Fruit fly (Drosophila melanogaster) whole organism, prepupa: Measurements from ENCODE around the gene rec.
A peak's percentile ranks its signal among the peaks of the same experiment; 100 is the strongest.

Experiments
- Blimp-1 ChIP-seq: fragments of 200-800 bp; sonication (Bioruptor generic); optimal IDR thresholded peaks from 3 replicates; lab custom pipeline; 2017; ENCODE audit warnings: missing biosample characterization, missing genetic modification characterization, mild to moderate bottlenecking, moderate library complexity, missing genetic modification reagents
- CG11294 ChIP-seq: fragments of 200-800 bp; sonication (Bioruptor generic); IDR thresholded peaks from 2 replicates; pipeline ENCODE4 v1.3.6; 2022; ENCODE audit warnings: missing biosample characterization, missing genetic modification characterization
- CG15336 ChIP-seq: fragments of 200-800 bp; sonication (Bioruptor generic); IDR thresholded peaks from 2 replicates; pipeline ENCODE4 v1.3.6; 2022; ENCODE audit warnings: missing biosample characterization, missing genetic modification characterization
- CG1621 ChIP-seq: fragments of 200-800 bp; sonication (Bioruptor generic); optimal IDR thresholded peaks from 3 replicates; lab custom pipeline; 2018; ENCODE audit warnings: missing biosample characterization, mild to moderate bottlenecking, missing genetic modification characterization
- CG3032 ChIP-seq: fragments of 200-800 bp; optimal IDR thresholded peaks from 2 replicates; lab custom pipeline; 2019; ENCODE audit warnings: missing biosample characterization, mild to moderate bottlenecking, missing genetic modification characterization, moderate library complexity
- CG31627 ChIP-seq: fragments of 200-800 bp; sonication (Bioruptor generic); optimal IDR thresholded peaks from 3 replicates; lab custom pipeline; 2016; ENCODE audit warnings: missing biosample characterization, missing genetic modification characterization
- CG32006 ChIP-seq: fragments of 200-800 bp; sonication (Bioruptor generic); optimal IDR thresholded peaks from 3 replicates; lab custom pipeline; 2017; ENCODE audit warnings: missing biosample characterization, mild to moderate bottlenecking, missing genetic modification characterization
- CG34406 ChIP-seq: fragments of 200-800 bp; sonication (Bioruptor generic); optimal IDR thresholded peaks from 3 replicates; lab custom pipeline; 2016; ENCODE audit warnings: missing biosample characterization, missing genetic modification characterization
- CG3919 ChIP-seq: fragments of 200-800 bp; sonication (Bioruptor generic); optimal IDR thresholded peaks from 3 replicates; lab custom pipeline; 2016; ENCODE audit warnings: missing biosample characterization, missing genetic modification characterization
- CG4318 ChIP-seq: fragments of 200-800 bp; sonication (Bioruptor generic); optimal IDR thresholded peaks from 3 replicates; lab custom pipeline; 2017; ENCODE audit warnings: missing biosample characterization, mild to moderate bottlenecking, missing genetic modification characterization
- CG6276 ChIP-seq: fragments of 200-800 bp; sonication (Bioruptor generic); optimal IDR thresholded peaks from 2 replicates; lab custom pipeline; 2017; ENCODE audit warnings: missing biosample characterization, mild to moderate bottlenecking, missing genetic modification characterization
- CG6792 ChIP-seq: fragments of 200-800 bp; sonication (Bioruptor generic); optimal IDR thresholded peaks from 3 replicates; lab custom pipeline; 2016; ENCODE audit warnings: missing biosample characterization, missing genetic modification characterization
- CG6854 ChIP-seq: fragments of 200-800 bp; sonication (Bioruptor generic); optimal IDR thresholded peaks from 2 replicates; lab custom pipeline; 2017; ENCODE audit warnings: missing biosample characterization, mild to moderate bottlenecking, missing genetic modification characterization
- CG7368 ChIP-seq: fragments of 200-800 bp; sonication (Bioruptor generic); optimal IDR thresholded peaks from 3 replicates; lab custom pipeline; 2016; ENCODE audit warnings: missing biosample characterization, missing genetic modification characterization
- CG8119 ChIP-seq: fragments of 200-800 bp; sonication (Bioruptor generic); IDR thresholded peaks from 3 replicates; pipeline ENCODE4 v1.3.6; 2022; ENCODE audit warnings: missing biosample characterization, missing genetic modification characterization
- CG8319 ChIP-seq: fragments of 200-800 bp; sonication (Bioruptor generic); optimal IDR thresholded peaks from 3 replicates; lab custom pipeline; 2016; ENCODE audit warnings: missing biosample characterization, missing genetic modification characterization
- Eip75B ChIP-seq: fragments of 200-800 bp; sonication (Bioruptor generic); optimal IDR thresholded peaks from 3 replicates; lab custom pipeline; 2016; ENCODE audit warnings: missing biosample characterization, missing genetic modification characterization
- Eip78C ChIP-seq: fragments of 200-800 bp; sonication (Bioruptor generic); peaks from one replicate; lab custom pipeline; 2016; ENCODE audit warnings: missing biosample characterization, missing genetic modification characterization
- Eip93F ChIP-seq: fragments of 200-800 bp; sonication (Bioruptor generic); optimal IDR thresholded peaks from 2 replicates; lab custom pipeline; 2016; ENCODE audit warnings: missing biosample characterization, mild to moderate bottlenecking, missing genetic modification characterization
- Ets21C ChIP-seq: fragments of 200-800 bp; sonication (Bioruptor generic); optimal IDR thresholded peaks from 3 replicates; lab custom pipeline; 2016; ENCODE audit warnings: missing biosample characterization, missing genetic modification characterization
- Ets96B ChIP-seq: fragments of 200-800 bp; optimal IDR thresholded peaks from 2 replicates; lab custom pipeline; 2019; ENCODE audit warnings: missing biosample characterization, mild to moderate bottlenecking, missing genetic modification characterization, moderate library complexity
- Gug ChIP-seq: fragments of 200-800 bp; sonication (Bioruptor generic); IDR thresholded peaks from 2 replicates; pipeline ENCODE4 v1.3.6; 2022; ENCODE audit warnings: missing biosample characterization, missing genetic modification characterization
- Hr38 ChIP-seq: sonication (Bioruptor generic); optimal IDR thresholded peaks from 2 replicates; lab custom pipeline; 2016; ENCODE audit warnings: missing biosample characterization, missing genetic modification characterization
- Hr39 ChIP-seq: fragments of 200-800 bp; sonication (Bioruptor generic); optimal IDR thresholded peaks from 2 replicates; lab custom pipeline; 2016; ENCODE audit warnings: missing biosample characterization, missing genetic modification characterization
- Hr4 ChIP-seq: fragments of 200-800 bp; sonication (Bioruptor generic); optimal IDR thresholded peaks from 3 replicates; lab custom pipeline; 2016; ENCODE audit warnings: missing biosample characterization, missing genetic modification characterization
- Lpt ChIP-seq: fragments of 200-800 bp; sonication (Bioruptor generic); optimal IDR thresholded peaks from 3 replicates; lab custom pipeline; 2016; ENCODE audit warnings: missing biosample characterization, missing genetic modification characterization
- Met ChIP-seq: fragments of 200-800 bp; sonication (Bioruptor generic); optimal IDR thresholded peaks from 3 replicates; lab custom pipeline; 2016; ENCODE audit warnings: missing biosample characterization, missing genetic modification characterization
- OdsH ChIP-seq: fragments of 200-800 bp; sonication (Bioruptor generic); optimal IDR thresholded peaks from 3 replicates; lab custom pipeline; 2016; ENCODE audit warnings: missing biosample characterization, missing genetic modification characterization
- Sox102F ChIP-seq: fragments of 200-800 bp; sonication (Bioruptor generic); optimal IDR thresholded peaks from 2 replicates; lab custom pipeline; 2016; ENCODE audit warnings: missing biosample characterization, mild to moderate bottlenecking, missing genetic modification characterization
- Sox15 ChIP-seq: fragments of 200-800 bp; sonication (Bioruptor generic); optimal IDR thresholded peaks from 3 replicates; lab custom pipeline; 2016; ENCODE audit warnings: missing biosample characterization, missing genetic modification characterization
- achi ChIP-seq: fragments of 200-800 bp; sonication (Bioruptor generic); optimal IDR thresholded peaks from 3 replicates; lab custom pipeline; 2016; ENCODE audit warnings: missing biosample characterization, missing genetic modification characterization
- cyc ChIP-seq: fragments of 200-800 bp; sonication (Bioruptor generic); optimal IDR thresholded peaks from 3 replicates; lab custom pipeline; 2016; ENCODE audit warnings: missing biosample characterization, missing genetic modification characterization
- dsx ChIP-seq: fragments of 200-800 bp; optimal IDR thresholded peaks from 3 replicates; lab custom pipeline; 2019; ENCODE audit warnings: missing biosample characterization, mild to moderate bottlenecking, missing genetic modification characterization, moderate library complexity; ENCODE audit not compliant: poor library complexity, severe bottlenecking
- eg ChIP-seq: fragments of 200-800 bp; sonication (Bioruptor generic); IDR thresholded peaks from 3 replicates; pipeline ENCODE4 v1.3.6; 2022; ENCODE audit warnings: missing biosample characterization, missing genetic modification characterization
- esn ChIP-seq: fragments of 200-800 bp; sonication (Bioruptor generic); optimal IDR thresholded peaks from 2 replicates; lab custom pipeline; 2016; ENCODE audit warnings: missing biosample characterization, mild to moderate bottlenecking, missing genetic modification characterization, moderate library complexity
- fd59A ChIP-seq: fragments of 200-800 bp; sonication (Bioruptor generic); optimal IDR thresholded peaks from 2 replicates; lab custom pipeline; 2017; ENCODE audit warnings: missing biosample characterization, mild to moderate bottlenecking, missing genetic modification characterization, missing genetic modification reagents
- fd85E ChIP-seq: fragments of 200-800 bp; sonication (Bioruptor generic); optimal IDR thresholded peaks from 3 replicates; lab custom pipeline; 2016; ENCODE audit warnings: missing biosample characterization, missing genetic modification characterization
- fkh ChIP-seq: fragments of 200-800 bp; sonication (Bioruptor generic); optimal IDR thresholded peaks from 3 replicates; lab custom pipeline; 2017; ENCODE audit warnings: missing biosample characterization, mild to moderate bottlenecking, missing genetic modification characterization, moderate library complexity
- lz ChIP-seq: fragments of 200-800 bp; sonication (Bioruptor generic); optimal IDR thresholded peaks from 3 replicates; lab custom pipeline; 2016; ENCODE audit warnings: missing biosample characterization, missing genetic modification characterization
- net ChIP-seq: fragments of 200-800 bp; sonication (Bioruptor generic); optimal IDR thresholded peaks from 3 replicates; lab custom pipeline; 2016; ENCODE audit warnings: missing biosample characterization, missing genetic modification characterization
- salr ChIP-seq, 2 experiments: fragments of 200-800 bp; sonication (Bioruptor generic); optimal IDR thresholded peaks; 3 replicates each; lab custom pipeline; 2016 to 2018; ENCODE audit warnings: missing biosample characterization in 2 of 2, missing genetic modification characterization in 2 of 2, mild to moderate bottlenecking in 1 of 2
- spab ChIP-seq: fragments of 200-800 bp; sonication (Bioruptor generic); optimal IDR thresholded peaks from 2 replicates; lab custom pipeline; 2017; ENCODE audit warnings: missing biosample characterization, mild to moderate bottlenecking, missing genetic modification characterization, missing genetic modification reagents
- topi ChIP-seq: fragments of 200-800 bp; sonication (Bioruptor generic); optimal IDR thresholded peaks from 3 replicates; lab custom pipeline; 2016; ENCODE audit warnings: missing biosample characterization, missing genetic modification characterization

rec gene

DNA sequence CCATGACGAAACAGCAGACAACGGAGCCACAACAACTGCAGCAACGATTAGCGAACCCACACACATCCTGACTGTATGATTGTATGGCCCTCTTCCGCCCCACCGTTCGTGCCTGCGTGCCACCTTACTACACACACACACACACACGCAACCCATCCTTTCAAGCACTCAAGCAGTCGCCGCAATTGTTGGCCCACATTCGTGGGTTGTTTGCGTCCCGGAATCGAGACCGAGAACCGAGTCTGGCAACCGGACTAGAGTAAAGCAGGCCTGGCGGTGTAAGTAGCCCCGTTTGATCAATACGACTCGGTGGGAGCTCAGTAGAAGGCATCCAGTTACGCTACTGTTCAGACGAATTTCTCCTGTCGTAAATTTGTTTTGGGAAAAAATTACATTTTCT, 13.8 kb upstream of the rec start, which contains the start of gene CG4546:
Gene CG4546 (plus strand): TSS at position 301 of the 400 bp plus-strand sequence.
- TF ChIP-seq fd59A (GFP tag; lab: Kevin White, UChicago) = no peak

DNA sequence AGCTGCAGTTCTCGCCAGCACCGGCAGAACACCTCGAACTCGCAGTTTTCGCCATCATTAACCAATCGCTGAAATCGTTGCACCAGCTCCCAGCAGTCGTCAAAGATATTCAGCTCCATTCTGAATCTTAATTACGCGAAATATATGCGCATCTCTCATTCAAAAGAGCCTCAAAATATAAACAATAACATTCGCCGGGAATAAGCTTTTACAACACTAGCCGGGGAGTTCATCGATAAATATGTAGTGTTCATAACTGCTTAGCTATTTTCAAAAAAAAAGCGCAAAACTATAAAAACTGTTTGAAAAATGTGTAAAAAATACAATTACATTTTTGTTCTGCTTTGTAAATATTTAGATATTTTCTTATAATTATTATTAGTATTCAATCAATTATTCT, 6.9 kb upstream of the rec start, which contains the start of gene Pbp45:
Gene Pbp45 (minus strand): TSS at position 222 of the 400 bp plus-strand sequence.
- no peak for TF ChIP-seq CG1621
- no peak for TF ChIP-seq CG32006 (GFP tag; lab: Kevin White, UChicago)
- TF ChIP-seq fd85E = no peak
- no peak for TF ChIP-seq achi (GFP tag; lab: Kevin White, UChicago)
- TF ChIP-seq CG7368 (GFP tag; lab: Kevin White, UChicago) = no peak
- no peak for TF ChIP-seq Sox15 (GFP tag; lab: Kevin White, UChicago)
- no peak for TF ChIP-seq dsx (GFP tag; lab: Kevin White, UChicago)
- no peak for TF ChIP-seq CG11294
- no peak for TF ChIP-seq topi (GFP tag; lab: Kevin White, UChicago)
- no peak for TF ChIP-seq Blimp-1 (GFP tag; lab: Kevin White, UChicago)
- no peak for TF ChIP-seq salr (GFP tag; optimal IDR thresholded peaks at IDR 0.05; lab: Kevin White, UChicago)
- TF ChIP-seq Sox102F (GFP tag; lab: Kevin White, UChicago) = no peak
- no peak for TF ChIP-seq Eip75B (GFP tag; lab: Kevin White, UChicago)
- TF ChIP-seq CG3919 (GFP tag; lab: Kevin White, UChicago) = no peak
- TF ChIP-seq, all 60 proteins: peak for 0

DNA sequence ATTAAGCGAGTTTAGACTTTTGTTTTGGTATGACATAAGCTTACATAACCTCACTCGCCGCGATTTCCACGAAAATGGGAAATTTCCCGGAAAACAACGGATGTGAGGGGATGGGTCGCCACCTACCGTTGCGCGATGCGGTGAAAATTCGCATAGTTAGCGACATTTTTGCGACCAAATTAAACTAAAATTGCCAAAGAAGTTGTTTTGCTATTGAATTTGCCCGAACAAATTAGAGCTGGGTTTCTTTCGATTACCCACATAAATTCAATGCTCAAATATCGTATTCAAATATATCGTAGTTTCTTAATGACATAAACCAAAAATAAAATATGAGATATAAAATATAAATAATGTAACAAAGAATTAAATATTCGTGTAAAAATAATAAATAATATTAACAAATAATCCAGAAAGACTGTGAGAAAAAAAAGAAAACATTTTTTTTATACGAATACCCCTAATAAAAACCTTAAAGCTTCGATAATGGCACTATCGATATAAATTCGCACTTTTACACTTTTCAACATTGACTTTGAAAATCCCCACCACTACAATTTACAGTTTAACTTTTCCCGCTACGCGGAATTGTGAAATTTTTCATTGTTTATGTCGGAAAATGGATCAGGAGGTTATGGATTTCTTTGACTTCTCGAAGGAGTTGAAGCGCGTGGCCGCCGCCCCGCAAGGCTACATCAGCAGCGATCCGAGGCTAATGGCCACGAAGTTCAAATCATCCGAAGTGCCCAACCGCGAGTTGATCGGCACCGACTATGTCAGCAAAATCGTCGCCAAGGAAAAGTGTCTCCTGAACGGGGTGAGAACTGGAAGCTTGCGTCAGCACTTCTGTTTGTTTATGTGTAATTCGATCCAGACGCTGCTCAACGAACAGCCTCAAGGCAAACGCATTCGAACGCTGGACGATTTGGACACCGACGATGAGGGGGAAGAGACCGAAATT, 4.7 kb upstream of the rec start, which contains the start of the genes ND-23 and spn-E:
Gene ND-23 (minus strand): TSS at position 254 of the 961 bp plus-strand sequence.
Gene spn-E (plus strand): TSS at position 556 of the 961 bp plus-strand sequence.
- TF ChIP-seq eg = 0 out of 3 replicates have a peak, but pooled peaks have one; percentile 29
- peak; percentile 6 for TF ChIP-seq lz (GFP tag; lab: Kevin White, UChicago)
- no peak for TF ChIP-seq dsx (GFP tag; lab: Kevin White, UChicago)
- TF ChIP-seq CG7368 (GFP tag; lab: Kevin White, UChicago) = no peak
- TF ChIP-seq CG4318 (GFP tag; lab: Kevin White, UChicago) = no peak
- no peak for TF ChIP-seq CG8119 (GFP tag; lab: Robert Waterston, UW)
- TF ChIP-seq net = no peak
- TF ChIP-seq Eip93F (GFP tag; lab: Kevin White, UChicago) = no peak
- TF ChIP-seq esn (GFP tag; lab: Kevin White, UChicago) = peak; percentile 25
- no peak for TF ChIP-seq CG8319 (GFP tag; lab: Kevin White, UChicago)
- peak; percentile 22 for TF ChIP-seq CG6792 (GFP tag; lab: Kevin White, UChicago)
- TF ChIP-seq fd59A (GFP tag; lab: Kevin White, UChicago) = no peak
- no peak for TF ChIP-seq CG15336 (GFP tag; lab: Robert Waterston, UW)
- peak; percentile 68 for TF ChIP-seq Eip78C (GFP tag; lab: Kevin White, UChicago)
- no peak for TF ChIP-seq Hr39
- no peak for TF ChIP-seq Hr4 (GFP tag; lab: Kevin White, UChicago)
- TF ChIP-seq achi (GFP tag; lab: Kevin White, UChicago) = no peak
- no peak for TF ChIP-seq Ets96B (tag; lab: Kevin White, UChicago)
- no peak for TF ChIP-seq CG1621
- no peak for TF ChIP-seq CG6854
- no peak for TF ChIP-seq CG6276
- no peak for TF ChIP-seq CG11294
- TF ChIP-seq Gug = 0 out of 2 replicates have a peak, but pooled peaks have one; percentile 16
- TF ChIP-seq CG31627 (GFP tag; lab: Kevin White, UChicago) = no peak
- no peak for TF ChIP-seq CG32006 (GFP tag; lab: Kevin White, UChicago)
- TF ChIP-seq Eip75B (GFP tag; lab: Kevin White, UChicago) = no peak
- TF ChIP-seq fkh = no peak
- TF ChIP-seq Hr38 (GFP tag; lab: Kevin White, UChicago) = no peak
- no peak for TF ChIP-seq Lpt (GFP tag; lab: Kevin White, UChicago)
- TF ChIP-seq Ets21C = no peak
- no peak for TF ChIP-seq cyc (GFP tag; lab: Kevin White, UChicago)
- TF ChIP-seq topi (GFP tag; lab: Kevin White, UChicago) = no peak
- TF ChIP-seq OdsH = peak; percentile 29
- peak; percentile 19 for TF ChIP-seq CG34406 (GFP tag; lab: Kevin White, UChicago)
- TF ChIP-seq CG3032 (tag; lab: Kevin White, UChicago) = peak; percentile 69
- TF ChIP-seq Met (GFP tag; lab: Kevin White, UChicago) = no peak
- no peak for TF ChIP-seq Sox102F (GFP tag; lab: Kevin White, UChicago)
- no peak for TF ChIP-seq spab (GFP tag; lab: Kevin White, UChicago)
- TF ChIP-seq fd85E = no peak
